Worm (Caenorhabditis elegans) whole organism, young adult: Measurements from ENCODE around the gene fbxb-55.

Experiments
- B0019.2 ChIP-seq: fragments of 200-800 bp; sonication (Bioruptor generic); conservative IDR thresholded peaks from 2 replicates; pipeline ENCODE4 v1.3.6; 2022; ENCODE audit warnings: missing genetic modification reagents, missing genetic modification characterization, missing compliant biosample characterization
- B0261.1 ChIP-seq: sonication (generic microtip); optimal IDR thresholded peaks from 2 replicates; lab custom pipeline; 2016; ENCODE audit warnings: mild to moderate bottlenecking, missing genetic modification characterization, moderate library complexity, missing compliant biosample characterization
- B0336.3 ChIP-seq: fragments of 200-800 bp; sonication (Bioruptor generic); IDR thresholded peaks from 2 replicates; pipeline ENCODE4 v1.3.6; 2022; ENCODE audit warnings: missing genetic modification characterization, missing compliant biosample characterization
- C06A6.2 ChIP-seq: fragments of 200-800 bp; sonication (Bioruptor generic); conservative IDR thresholded peaks from 2 replicates; pipeline ENCODE4 v1.3.6; 2022; ENCODE audit warnings: missing genetic modification characterization, missing compliant biosample characterization
- F10E7.11 ChIP-seq: sonication (generic microtip); optimal IDR thresholded peaks from 2 replicates; lab custom pipeline; 2017; ENCODE audit warnings: mild to moderate bottlenecking, missing genetic modification characterization, moderate library complexity, missing compliant biosample characterization
- F22D6.2 ChIP-seq: sonication (generic microtip); optimal IDR thresholded peaks from 2 replicates; lab custom pipeline; 2016; ENCODE audit warnings: mild to moderate bottlenecking, missing genetic modification characterization, missing compliant biosample characterization
- F23B12.7 ChIP-seq: sonication (generic microtip); optimal IDR thresholded peaks from 2 replicates; lab custom pipeline; 2017; ENCODE audit warnings: missing genetic modification characterization, mild to moderate bottlenecking, missing compliant biosample characterization, antibody characterized with exemption, moderate library complexity; ENCODE audit not compliant: insufficient read depth
- F49E8.2 ChIP-seq: sonication (generic microtip); optimal IDR thresholded peaks from 3 replicates; lab custom pipeline; 2017; ENCODE audit warnings: missing genetic modification characterization, mild to moderate bottlenecking, missing compliant biosample characterization, antibody characterized with exemption, moderate library complexity; ENCODE audit not compliant: insufficient read depth
- F55B11.4 ChIP-seq: sonication (generic microtip); optimal IDR thresholded peaks from 2 replicates; lab custom pipeline; 2016; ENCODE audit warnings: missing compliant biosample characterization, missing genetic modification characterization, borderline replicate concordance; ENCODE audit not compliant: insufficient read depth
- F57A8.1 ChIP-seq: fragments of 200-800 bp; sonication (Bioruptor generic); optimal IDR thresholded peaks from 2 replicates; lab custom pipeline; 2018; ENCODE audit warnings: mild to moderate bottlenecking, missing genetic modification characterization, moderate library complexity, missing compliant biosample characterization
- K11D2.4 ChIP-seq: fragments of 200-800 bp; sonication (Bioruptor generic); IDR thresholded peaks from 2 replicates; pipeline ENCODE4 v1.3.6; 2022; ENCODE audit warnings: missing genetic modification reagents, missing genetic modification characterization, missing compliant biosample characterization
- Y67H2A.10 ChIP-seq: fragments of 200-800 bp; sonication (Bioruptor generic); conservative IDR thresholded peaks from 2 replicates; pipeline ENCODE4 v1.3.6; 2022; ENCODE audit warnings: missing genetic modification reagents, missing genetic modification characterization, missing compliant biosample characterization
- aptf-2 ChIP-seq: fragments of 200-800 bp; sonication (Bioruptor generic); conservative IDR thresholded peaks from 2 replicates; pipeline ENCODE4 v1.3.6; 2022; ENCODE audit warnings: missing genetic modification reagents, missing genetic modification characterization, missing compliant biosample characterization
- atf-7 ChIP-seq: sonication (generic microtip); optimal IDR thresholded peaks from 2 replicates; lab custom pipeline; 2017; ENCODE audit warnings: mild to moderate bottlenecking, missing genetic modification characterization, missing compliant biosample characterization
- attf-3 ChIP-seq: fragments of 200-800 bp; sonication (Bioruptor generic); conservative IDR thresholded peaks from 2 replicates; pipeline ENCODE4 v1.3.6; 2022; ENCODE audit warnings: missing genetic modification reagents, missing genetic modification characterization, missing compliant biosample characterization
- attf-6 ChIP-seq: fragments of 200-800 bp; sonication (Bioruptor generic); IDR thresholded peaks from 2 replicates; pipeline ENCODE4 v1.3.6; 2022; ENCODE audit warnings: missing genetic modification reagents, missing genetic modification characterization, missing compliant biosample characterization
- ceh-27 ChIP-seq: fragments of 200-800 bp; sonication (Bioruptor generic); optimal IDR thresholded peaks from 2 replicates; lab custom pipeline; 2018; ENCODE audit warnings: mild to moderate bottlenecking, missing genetic modification characterization, moderate library complexity, missing compliant biosample characterization
- ceh-40 ChIP-seq: fragments of 200-800 bp; sonication (Bioruptor generic); IDR thresholded peaks from 2 replicates; pipeline ENCODE4 v1.3.6; 2022; ENCODE audit warnings: missing genetic modification characterization, missing compliant biosample characterization
- chd-7 ChIP-seq: sonication (generic microtip); optimal IDR thresholded peaks from 2 replicates; lab custom pipeline; 2016; ENCODE audit warnings: mild to moderate bottlenecking, missing genetic modification characterization, moderate library complexity, missing compliant biosample characterization
- dpff-1 ChIP-seq: sonication (generic microtip); optimal IDR thresholded peaks from 2 replicates; lab custom pipeline; 2017; ENCODE audit warnings: mild to moderate bottlenecking, missing genetic modification characterization, missing compliant biosample characterization
- egl-18 ChIP-seq: fragments of 200-800 bp; sonication (Bioruptor generic); IDR thresholded peaks from 2 replicates; pipeline ENCODE4 v1.3.6; 2022; ENCODE audit warnings: missing genetic modification reagents, missing genetic modification characterization, missing compliant biosample characterization
- ets-4 ChIP-seq: fragments of 200-800 bp; sonication (Bioruptor generic); optimal IDR thresholded peaks from 2 replicates; lab custom pipeline; 2018; ENCODE audit warnings: mild to moderate bottlenecking, missing genetic modification characterization, missing compliant biosample characterization
- him-1 ChIP-seq: sonication (generic microtip); optimal IDR thresholded peaks from 2 replicates; lab custom pipeline; 2016; ENCODE audit warnings: missing genotype, missing genetic modification reagents, missing genetic modification characterization, missing compliant biosample characterization
- hlh-12 ChIP-seq: sonication (generic microtip); optimal IDR thresholded peaks from 2 replicates; lab custom pipeline; 2016; ENCODE audit warnings: missing genetic modification characterization, missing compliant biosample characterization
- hlh-26 ChIP-seq: fragments of 200-800 bp; sonication (Bioruptor generic); conservative IDR thresholded peaks from 2 replicates; pipeline ENCODE4 v1.3.6; 2022; ENCODE audit warnings: missing genetic modification reagents, missing genetic modification characterization, missing compliant biosample characterization
- let-526 ChIP-seq: fragments of 200-800 bp; sonication (Bioruptor generic); IDR thresholded peaks from 2 replicates; pipeline ENCODE4 v1.3.6; 2022; ENCODE audit warnings: missing genetic modification reagents, missing genetic modification characterization, missing compliant biosample characterization
- let-607 ChIP-seq, 2 experiments: fragments of 200-800 bp in 1 of 2; sonication (Bioruptor generic) in 1 of 2; sonication (generic microtip) in 1 of 2; optimal IDR thresholded peaks; 2 replicates each; lab custom pipeline; 2016 to 2018; ENCODE audit warnings: mild to moderate bottlenecking in 2 of 2, missing compliant biosample characterization in 2 of 2, missing genetic modification characterization in 2 of 2, moderate library complexity in 2 of 2, missing genotype in 1 of 2
- lin-35 ChIP-seq, 3 experiments: fragments of 150-350 bp in 2 of 3; sonication (generic microtip) in 1 of 3; optimal IDR thresholded peaks; 2 replicates each; lab custom pipeline; 2014 to 2018; ENCODE audit warnings: missing biosample characterization in 3 of 3, missing genetic modification characterization in 3 of 3, missing genetic modification reagents in 3 of 3
- madf-6 ChIP-seq: fragments of 200-800 bp; sonication (Bioruptor generic); IDR thresholded peaks from 2 replicates; pipeline ENCODE4 v1.3.6; 2022; ENCODE audit warnings: missing genetic modification reagents, missing genetic modification characterization, missing compliant biosample characterization
- mxl-1 ChIP-seq: sonication (generic microtip); optimal IDR thresholded peaks from 2 replicates; lab custom pipeline; 2016; ENCODE audit warnings: missing genetic modification characterization, missing compliant biosample characterization
- nfya-1 ChIP-seq: sonication (generic microtip); optimal IDR thresholded peaks from 2 replicates; lab custom pipeline; 2017; ENCODE audit warnings: antibody characterized with exemption, missing compliant biosample characterization, missing genetic modification characterization, borderline replicate concordance; ENCODE audit not compliant: insufficient read depth
- nfya-2 ChIP-seq: fragments of 200-800 bp; sonication (Bioruptor generic); IDR thresholded peaks from 2 replicates; pipeline ENCODE4 v1.3.6; 2022; ENCODE audit warnings: missing genetic modification reagents, missing genetic modification characterization, missing compliant biosample characterization
- nhr-179 ChIP-seq: sonication (generic microtip); optimal IDR thresholded peaks from 2 replicates; lab custom pipeline; 2016; ENCODE audit warnings: mild to moderate bottlenecking, missing genetic modification characterization, missing compliant biosample characterization
- nhr-80 ChIP-seq: sonication (generic microtip); optimal IDR thresholded peaks from 2 replicates; lab custom pipeline; 2016; ENCODE audit warnings: missing genetic modification characterization, missing compliant biosample characterization
- nhr-90 ChIP-seq: sonication (generic microtip); optimal IDR thresholded peaks from 2 replicates; lab custom pipeline; 2016; ENCODE audit warnings: missing genotype, mild to moderate bottlenecking, missing genetic modification characterization, missing compliant biosample characterization
- pha-4 ChIP-seq: fragments of 150-350 bp; sonication (generic microtip); optimal IDR thresholded peaks from 2 replicates; lab custom pipeline; 2014; ENCODE audit warnings: missing biosample characterization, missing genetic modification reagents, missing genetic modification characterization
- rcor-1 ChIP-seq: fragments of 200-800 bp; sonication (Bioruptor generic); IDR thresholded peaks from 2 replicates; pipeline ENCODE4 v1.3.6; 2022; ENCODE audit warnings: missing genetic modification reagents, missing genetic modification characterization, missing compliant biosample characterization
- sdz-38 ChIP-seq: sonication (generic microtip); optimal IDR thresholded peaks from 2 replicates; lab custom pipeline; 2016; ENCODE audit warnings: missing genotype, missing genetic modification characterization, missing compliant biosample characterization
- snpc-1.3 ChIP-seq: sonication (generic microtip); optimal IDR thresholded peaks from 2 replicates; lab custom pipeline; 2017; ENCODE audit warnings: missing genetic modification characterization, mild to moderate bottlenecking, missing compliant biosample characterization, antibody characterized with exemption, moderate library complexity, missing genotype, missing genetic modification reagents; ENCODE audit not compliant: insufficient read depth
- tbx-9 ChIP-seq: sonication (generic microtip); optimal IDR thresholded peaks from 2 replicates; lab custom pipeline; 2016; ENCODE audit warnings: borderline replicate concordance, missing genetic modification characterization, inconsistent platforms, missing compliant biosample characterization
- tlf-1 ChIP-seq: fragments of 200-800 bp; sonication (Bioruptor generic); optimal IDR thresholded peaks from 2 replicates; lab custom pipeline; 2018; ENCODE audit warnings: mild to moderate bottlenecking, missing genetic modification characterization, missing compliant biosample characterization
- zfh-2 ChIP-seq: fragments of 200-800 bp; sonication (Bioruptor generic); conservative IDR thresholded peaks from 2 replicates; pipeline ENCODE4 v1.3.6; 2022; ENCODE audit warnings: missing genetic modification reagents, missing genetic modification characterization, missing compliant biosample characterization
- ztf-25 ChIP-seq: fragments of 200-800 bp; sonication (Bioruptor generic); IDR thresholded peaks from 2 replicates; pipeline ENCODE4 v1.3.6; 2022; ENCODE audit warnings: missing genetic modification reagents, missing genetic modification characterization, missing compliant biosample characterization
- ztf-26 ChIP-seq: sonication (generic microtip); optimal IDR thresholded peaks from 2 replicates; lab custom pipeline; 2017; ENCODE audit warnings: missing genetic modification characterization, missing compliant biosample characterization
- ztf-3 ChIP-seq: fragments of 200-800 bp; sonication (Bioruptor generic); optimal IDR thresholded peaks from 2 replicates; lab custom pipeline; 2018; ENCODE audit warnings: mild to moderate bottlenecking, missing genetic modification characterization, missing compliant biosample characterization
- ztf-6 ChIP-seq: fragments of 200-800 bp; sonication (Bioruptor generic); IDR thresholded peaks from 2 replicates; pipeline ENCODE4 v1.3.6; 2022; ENCODE audit warnings: missing genetic modification reagents, missing genetic modification characterization, missing compliant biosample characterization

The fbxb-55 gene

ce11 chrIV:4027106-4027888 lies 41.3 kb upstream of the fbxb-55 start:
- TF ChIP-seq ztf-6 (GFP tag; lab: Robert Waterston, UW) (no peak), madf-6 (no peak), attf-3 (no peak), tbx-9 (tag; lab: Kevin White, UChicago) (no peak), nhr-80 (peak; percentile 21), F10E7.11 (tag; lab: Kevin White, UChicago) (no peak), nhr-90 (tag; lab: Kevin White, UChicago) (no peak), ets-4 (peak; percentile 34), atf-7 (tag; lab: Kevin White, UChicago) (peak; percentile 15)

- peak; percentile 17 for TF ChIP-seq F22D6.2 (tag; lab: Kevin White, UChicago)
- TF ChIP-seq hlh-26 (GFP tag; lab: Robert Waterston, UW): no peak
- no peak for TF ChIP-seq hlh-12 (tag; lab: Kevin White, UChicago)
- no peak for TF ChIP-seq F55B11.4
- no peak for TF ChIP-seq B0261.1
- TF ChIP-seq F57A8.1 (GFP tag; lab: Kevin White, UChicago): no peak
- TF ChIP-seq pha-4 (tag; lab: Kevin White, UChicago): no peak
- no peak for TF ChIP-seq F23B12.7 (tag; lab: Kevin White, UChicago)
- no peak for TF ChIP-seq B0019.2 (GFP tag; lab: Robert Waterston, UW)
- TF ChIP-seq ceh-27 (GFP tag; lab: Kevin White, UChicago): peak; percentile 56
- TF ChIP-seq ztf-26: peak; percentile 73
- no peak for TF ChIP-seq K11D2.4 (GFP tag; lab: Robert Waterston, UW)
- no peak for TF ChIP-seq mxl-1 (tag; lab: Kevin White, UChicago)
- no peak for TF ChIP-seq nfya-1 (tag; lab: Kevin White, UChicago)
- TF ChIP-seq ceh-40: no peak
- 0 out of 2 replicates have a peak, but pooled peaks have one; percentile 44 for TF ChIP-seq let-526 (GFP tag; lab: Robert Waterston, UW)
- TF ChIP-seq Y67H2A.10 (GFP tag; lab: Robert Waterston, UW): no peak
- peak in 1 of 2 experiments; percentile 53 for TF ChIP-seq let-607 (tag; optimal IDR thresholded peaks at IDR 0.05; lab: Kevin White, UChicago)
- TF ChIP-seq ztf-3 (GFP tag; lab: Kevin White, UChicago): no peak
- TF ChIP-seq zfh-2 (GFP tag; lab: Robert Waterston, UW): peak; percentile 99
- TF ChIP-seq attf-6 (GFP tag; lab: Robert Waterston, UW): no peak
- TF ChIP-seq ztf-25 (GFP tag; lab: Robert Waterston, UW): no peak
- no peak for TF ChIP-seq C06A6.2 (GFP tag; lab: Robert Waterston, UW)
- TF ChIP-seq chd-7: peak; percentile 68
- TF ChIP-seq tlf-1: peak; percentile 9
- TF ChIP-seq snpc-1.3 (tag; lab: Kevin White, UChicago): no peak
- TF ChIP-seq lin-35 (GFP tag; optimal IDR thresholded peaks at IDR 0.05; lab: Kevin White, UChicago): no peak
- no peak for TF ChIP-seq him-1 (tag; lab: Kevin White, UChicago)
- TF ChIP-seq rcor-1 (GFP tag; lab: Robert Waterston, UW): 0 out of 2 replicates have a peak, but pooled peaks have one; percentile 34
- no peak for TF ChIP-seq nhr-179 (tag; lab: Kevin White, UChicago)
- no peak for TF ChIP-seq nfya-2 (GFP tag; lab: Robert Waterston, UW)
- TF ChIP-seq egl-18 (GFP tag; lab: Robert Waterston, UW): no peak
- TF ChIP-seq F49E8.2: no peak
- TF ChIP-seq B0336.3 (GFP tag; lab: Robert Waterston, UW): peak; percentile 34; the same call in 1 of the 2 replicates
- no peak for TF ChIP-seq sdz-38 (tag; lab: Kevin White, UChicago)
- no peak for TF ChIP-seq nhr-90 (tag; lab: Kevin White, UChicago)
- TF ChIP-seq aptf-2 (GFP tag; lab: Robert Waterston, UW): no peak
- peak; percentile 23 for TF ChIP-seq dpff-1 (tag; lab: Kevin White, UChicago)
Observed at ce11 chrIV:4028177-4028576, 40.4 kb upstream of the fbxb-55 start.
